Worm (Caenorhabditis elegans) whole organism, midembryonic: ENCODE data around the gene ule-5.

Source experiments
- T22C8.4 ChIP-seq: fragments of 200-800 bp; sonication (Bioruptor generic); IDR thresholded peaks from 2 replicates; pipeline ENCODE4 v1.3.6; 2022; ENCODE audit warnings: missing genetic modification characterization, missing compliant biosample characterization
- ref-1 ChIP-seq: fragments of 200-800 bp; sonication (Bioruptor generic); conservative IDR thresholded peaks from 2 replicates; pipeline ENCODE4 v1.3.6; 2022; ENCODE audit warnings: missing genetic modification reagents, missing genetic modification characterization, missing compliant biosample characterization
- tab-1 ChIP-seq: fragments of 200-800 bp; sonication (Bioruptor generic); IDR thresholded peaks from 2 replicates; pipeline ENCODE4 v1.3.6; 2022; ENCODE audit warnings: missing genetic modification characterization, missing compliant biosample characterization
- ztf-23 ChIP-seq: fragments of 200-800 bp; sonication (Bioruptor generic); IDR thresholded peaks from 2 replicates; pipeline ENCODE4 v1.3.6; 2022; ENCODE audit warnings: missing genetic modification reagents, missing genetic modification characterization, missing compliant biosample characterization

DNA sequence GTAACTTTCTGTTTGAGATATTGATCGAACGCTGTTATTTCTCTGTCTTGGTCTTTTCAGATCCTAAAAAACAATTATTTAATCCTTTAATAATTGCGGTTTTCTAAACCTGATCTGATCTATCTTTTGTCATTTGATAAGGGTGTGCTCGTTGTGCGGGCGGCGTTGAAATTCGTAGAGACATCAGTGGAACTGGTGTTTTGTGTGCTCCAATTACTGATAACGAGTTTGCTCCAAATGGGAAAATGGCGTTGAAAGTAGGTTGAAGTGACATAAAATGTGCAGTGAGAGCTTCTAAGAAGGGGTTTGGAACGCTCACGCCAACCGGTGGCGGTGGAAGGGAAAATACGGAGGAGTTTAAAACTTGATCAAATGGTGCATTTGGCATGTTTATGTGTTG, 28.5 kb upstream of the ule-5 start:
- no peak for TF ChIP-seq ref-1
- no peak for TF ChIP-seq tab-1 (GFP tag; lab: Robert Waterston, UW)
- no peak for TF ChIP-seq ztf-23 (GFP tag; lab: Robert Waterston, UW)
- no peak for TF ChIP-seq T22C8.4 (GFP tag; lab: Robert Waterston, UW)
